Worm (Caenorhabditis elegans) whole organism, midembryonic: ENCODE results near the gene F52H2.15.

Source experiments
- cog-1 ChIP-seq: sonication (generic microtip); optimal IDR thresholded peaks from 2 replicates; lab custom pipeline; 2016; ENCODE audit warnings: missing genetic modification characterization, missing compliant biosample characterization
- flt-1 ChIP-seq: fragments of 200-800 bp; sonication (Bioruptor generic); IDR thresholded peaks from 2 replicates; pipeline ENCODE4 v1.3.6; 2022; ENCODE audit warnings: missing genetic modification characterization, missing compliant biosample characterization
- klf-2 ChIP-seq: fragments of 200-800 bp; sonication (Bioruptor generic); conservative IDR thresholded peaks from 2 replicates; pipeline ENCODE4 v1.3.6; 2022; ENCODE audit warnings: missing genetic modification reagents, missing genetic modification characterization, missing compliant biosample characterization
- ref-1 ChIP-seq: fragments of 200-800 bp; sonication (Bioruptor generic); conservative IDR thresholded peaks from 2 replicates; pipeline ENCODE4 v1.3.6; 2022; ENCODE audit warnings: missing genetic modification reagents, missing genetic modification characterization, missing compliant biosample characterization
- tab-1 ChIP-seq: fragments of 200-800 bp; sonication (Bioruptor generic); IDR thresholded peaks from 2 replicates; pipeline ENCODE4 v1.3.6; 2022; ENCODE audit warnings: missing genetic modification characterization, missing compliant biosample characterization
- ztf-23 ChIP-seq: fragments of 200-800 bp; sonication (Bioruptor generic); IDR thresholded peaks from 2 replicates; pipeline ENCODE4 v1.3.6; 2022; ENCODE audit warnings: missing genetic modification reagents, missing genetic modification characterization, missing compliant biosample characterization

DNA sequence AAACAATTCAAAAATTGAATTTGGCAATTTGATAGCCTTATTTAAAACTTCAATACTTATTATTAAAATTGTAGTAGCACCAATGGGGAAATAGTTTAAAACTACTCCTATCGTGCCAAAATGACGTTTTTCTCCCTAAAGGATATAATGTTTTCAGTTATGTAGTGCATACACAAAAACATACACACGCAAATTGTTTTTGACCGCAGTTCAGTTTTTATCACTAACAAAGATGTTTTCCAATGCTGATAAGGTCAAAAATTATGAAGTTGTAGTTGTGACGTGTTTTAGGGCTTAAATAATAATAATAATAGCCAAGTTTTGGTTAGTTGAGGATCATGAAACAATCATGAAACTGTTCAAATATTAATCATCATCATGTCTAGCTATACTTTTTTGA is 24.9 kb downstream of the F52H2.15 start:
- no peak for TF ChIP-seq klf-2 (GFP tag; lab: Robert Waterston, UW)
- no peak for TF ChIP-seq ref-1 (GFP tag; lab: Robert Waterston, UW)
- TF ChIP-seq cog-1: no peak
- no peak for TF ChIP-seq flt-1 (GFP tag; lab: Robert Waterston, UW)
- TF ChIP-seq tab-1 (GFP tag; lab: Robert Waterston, UW): no peak
- TF ChIP-seq ztf-23 (GFP tag; lab: Robert Waterston, UW): no peak
